Worm (Caenorhabditis elegans): Measurements from ENCODE around the gene F34H10.1.

DNA sequence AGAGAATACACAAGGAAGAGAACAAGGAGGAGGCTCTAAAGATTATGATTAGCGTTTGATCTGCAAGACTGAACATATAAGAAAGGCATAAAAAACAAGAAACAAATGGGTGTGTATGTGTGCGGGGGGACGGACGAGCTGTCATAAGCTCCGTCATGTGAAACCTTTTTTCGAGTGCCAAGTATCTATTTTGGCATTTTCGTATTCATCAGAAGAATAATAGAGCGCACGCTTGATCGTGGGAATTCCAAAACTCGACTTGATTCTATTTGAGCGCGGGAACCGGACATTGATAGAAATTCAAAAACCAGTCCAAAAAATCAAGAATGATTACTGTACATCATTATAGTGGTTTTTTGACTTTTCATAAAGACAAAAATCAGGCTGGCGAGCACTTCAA, 30.8 kb downstream of the F34H10.1 start:
- TF ChIP-seq elt-1 (tag; optimal IDR thresholded peaks at IDR 0.05; ENCODE audit: borderline replicate concordance, insufficient read depth) (no peak), unc-62 (GFP tag; optimal IDR thresholded peaks at IDR 0.05) (no peak), unc-39 (tag; optimal IDR thresholded peaks at IDR 0.05) (no peak), nhr-237 (tag; optimal IDR thresholded peaks at IDR 0.05) (no peak), lin-13 (tag; optimal IDR thresholded peaks at IDR 0.05) (no peak), nhr-12 (tag; optimal IDR thresholded peaks at IDR 0.05) (no peak), elt-3 (tag; optimal IDR thresholded peaks at IDR 0.05) (no peak), nhr-76 (tag; optimal IDR thresholded peaks at IDR 0.05) (no peak), mep-1 (tag; optimal IDR thresholded peaks at IDR 0.05) (no peak), ces-1 (GFP tag; optimal IDR thresholded peaks at IDR 0.05) (no peak), ceh-83 (GFP tag; optimal IDR thresholded peaks at IDR 0.05) (no peak), ztf-11 (tag; optimal IDR thresholded peaks at IDR 0.05) (no peak), lsy-2 (tag; optimal IDR thresholded peaks at IDR 0.05) (no peak)

All from whole organism, mixed stage, embryonic.